Worm (Caenorhabditis elegans): ENCODE measurements around the gene srh-141.

DNA sequence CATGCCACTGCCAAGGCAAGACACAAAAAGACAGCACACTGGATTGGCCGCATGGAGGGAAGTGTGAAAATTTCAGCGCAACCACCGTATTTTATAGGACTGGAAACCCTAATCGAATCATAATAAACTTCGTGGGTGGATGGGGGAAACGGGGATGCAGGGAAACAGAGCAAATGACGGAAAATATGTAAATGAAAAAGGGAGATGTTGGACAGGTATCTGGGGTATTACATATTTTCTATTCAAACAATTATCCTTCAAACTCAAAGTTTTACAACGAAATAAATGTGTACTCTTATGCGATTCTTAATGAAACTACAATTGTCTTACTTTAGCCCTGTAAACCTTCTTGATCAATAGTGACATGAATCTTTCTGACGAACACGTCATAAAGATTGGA is 24.0 kb upstream of the srh-141 start, which contains the start of gene F26D2.16:
- TF ChIP-seq ztf-23 (GFP tag; IDR thresholded peaks at IDR 0.05), result no peak
- no peak for TF ChIP-seq flt-1 (GFP tag; IDR thresholded peaks at IDR 0.05)
- no peak for TF ChIP-seq med-1 (GFP tag; optimal IDR thresholded peaks at IDR 0.05; ENCODE audit: insufficient read depth)
- TF ChIP-seq tab-1 (GFP tag; IDR thresholded peaks at IDR 0.05), result no peak
